Worm (Caenorhabditis elegans) whole organism, early embryonic: Measurements from ENCODE around the gene erd-2.1.

ENCODE experiments used
- ama-1 ChIP-seq: fragments of 150-350 bp; optimal IDR thresholded peaks from 2 replicates; lab custom pipeline; 2014
- flt-1 ChIP-seq: fragments of 200-800 bp; sonication (Bioruptor generic); IDR thresholded peaks from 2 replicates; pipeline ENCODE4 v1.3.6; 2022; ENCODE audit warnings: missing genetic modification characterization, missing compliant biosample characterization
- sea-1 ChIP-seq: fragments of 200-800 bp; sonication (Bioruptor generic); conservative IDR thresholded peaks from 2 replicates; pipeline ENCODE4 v1.3.6; 2022; ENCODE audit warnings: missing genetic modification characterization, missing compliant biosample characterization
- tbx-37 ChIP-seq: fragments of 200-800 bp; sonication (Bioruptor generic); conservative IDR thresholded peaks from 2 replicates; pipeline ENCODE4 v1.3.6; 2022; ENCODE audit warnings: missing genetic modification reagents, missing genetic modification characterization, missing compliant biosample characterization

- TF ChIP-seq flt-1 (GFP tag; lab: Robert Waterston, UW) (no peak), ama-1 (lab: Kevin White, UChicago) (no peak), sea-1 (no peak), tbx-37 (no peak)
Measured at ce11 chrX:10160097-10160677, 1.6 kb upstream of the erd-2.1 start, which contains the start of gene F09B9.4.
